Worm (Caenorhabditis elegans) whole organism, L2 larva: ENCODE data around the gene lgc-8.

Source experiments
- C34F6.9 ChIP-seq: fragments of 150-350 bp; optimal IDR thresholded peaks from 2 replicates; lab custom pipeline; 2014; ENCODE audit warnings: missing biosample characterization, missing genetic modification characterization
- F13H6.1 ChIP-seq: sonication (generic microtip); optimal IDR thresholded peaks from 2 replicates; lab custom pipeline; 2016; ENCODE audit warnings: missing genetic modification characterization, missing compliant biosample characterization
- R02D3.7 ChIP-seq: fragments of 150-350 bp; optimal IDR thresholded peaks from 2 replicates; lab custom pipeline; 2014; ENCODE audit warnings: missing biosample characterization, missing genetic modification characterization
- ZK546.5 ChIP-seq: sonication (generic microtip); optimal IDR thresholded peaks from 2 replicates; lab custom pipeline; 2017; ENCODE audit warnings: missing biosample characterization, missing genetic modification characterization
- alr-1 ChIP-seq: fragments of 150-350 bp; optimal IDR thresholded peaks from 2 replicates; lab custom pipeline; 2014; ENCODE audit warnings: missing biosample characterization, missing genetic modification characterization
- aly-2 ChIP-seq: fragments of 150-350 bp; optimal IDR thresholded peaks from 2 replicates; lab custom pipeline; 2014; ENCODE audit warnings: missing biosample characterization, missing genetic modification characterization
- ama-1 ChIP-seq: fragments of 150-350 bp; optimal IDR thresholded peaks from 2 replicates; lab custom pipeline; 2018; ENCODE audit warnings: inconsistent platforms
- blmp-1 ChIP-seq: sonication (generic microtip); optimal IDR thresholded peaks from 2 replicates; lab custom pipeline; 2017; ENCODE audit warnings: missing genetic modification characterization, mild to moderate bottlenecking, missing compliant biosample characterization, antibody characterized with exemption, moderate library complexity; ENCODE audit not compliant: insufficient read depth
- ceh-16 ChIP-seq: fragments of 150-350 bp; optimal IDR thresholded peaks from 2 replicates; lab custom pipeline; 2014; ENCODE audit warnings: missing biosample characterization, missing genetic modification characterization
- ceh-82 ChIP-seq: fragments of 150-350 bp; optimal IDR thresholded peaks from 2 replicates; lab custom pipeline; 2014; ENCODE audit warnings: missing biosample characterization, missing genetic modification characterization
- crh-2 ChIP-seq: sonication (generic microtip); optimal IDR thresholded peaks from 2 replicates; lab custom pipeline; 2017; ENCODE audit warnings: missing biosample characterization, missing genetic modification characterization
- dmd-4 ChIP-seq: sonication (generic microtip); optimal IDR thresholded peaks from 2 replicates; lab custom pipeline; 2017; ENCODE audit warnings: missing biosample characterization, missing genetic modification characterization
- egl-27 ChIP-seq: sonication (generic microtip); optimal IDR thresholded peaks from 3 replicates; lab custom pipeline; 2017; ENCODE audit warnings: missing biosample characterization, missing genetic modification reagents, missing genetic modification characterization
- elt-1 ChIP-seq: fragments of 150-350 bp; optimal IDR thresholded peaks from 2 replicates; lab custom pipeline; 2014; ENCODE audit warnings: missing biosample characterization, missing genetic modification characterization
- elt-3 ChIP-seq: sonication (generic microtip); optimal IDR thresholded peaks from 2 replicates; lab custom pipeline; 2017; ENCODE audit warnings: missing biosample characterization, missing genetic modification characterization
- fos-1 ChIP-seq: fragments of 150-350 bp; optimal IDR thresholded peaks from 2 replicates; lab custom pipeline; 2014; ENCODE audit warnings: missing biosample characterization, missing genetic modification characterization
- lin-11 ChIP-seq: fragments of 150-350 bp; sonication (generic microtip); optimal IDR thresholded peaks from 2 replicates; lab custom pipeline; 2014; ENCODE audit warnings: missing biosample characterization, missing genetic modification characterization, inconsistent platforms, mixed read lengths
- lin-39 ChIP-seq: fragments of 150-350 bp; optimal IDR thresholded peaks from 2 replicates; lab custom pipeline; 2014; ENCODE audit warnings: missing biosample characterization, missing genetic modification reagents, missing genetic modification characterization
- lsy-2 ChIP-seq, 2 experiments: fragments of 150-350 bp in 1 of 2; sonication (generic microtip) in 1 of 2; optimal IDR thresholded peaks; 2 replicates each; lab custom pipeline; 2014 to 2017; ENCODE audit warnings: missing biosample characterization in 2 of 2, missing genetic modification characterization in 2 of 2
- mab-5 ChIP-seq: fragments of 150-350 bp; optimal IDR thresholded peaks from 2 replicates; lab custom pipeline; 2014; ENCODE audit warnings: missing biosample characterization, missing genetic modification characterization
- mdl-1 ChIP-seq, 2 experiments: fragments of 150-350 bp in 1 of 2; sonication (generic microtip) in 1 of 2; optimal IDR thresholded peaks; 2 replicates each; lab custom pipeline; 2017; ENCODE audit warnings: missing biosample characterization in 2 of 2, missing genetic modification characterization in 2 of 2
- nhr-10 ChIP-seq: sonication (generic microtip); optimal IDR thresholded peaks from 2 replicates; lab custom pipeline; 2017; ENCODE audit warnings: missing biosample characterization, missing genetic modification characterization
- nhr-12 ChIP-seq: fragments of 150-350 bp; optimal IDR thresholded peaks from 2 replicates; lab custom pipeline; 2014; ENCODE audit warnings: missing biosample characterization, missing genetic modification characterization
- nhr-129 ChIP-seq: fragments of 150-350 bp; optimal IDR thresholded peaks from 2 replicates; lab custom pipeline; 2014; ENCODE audit warnings: missing biosample characterization, missing genetic modification characterization
- nhr-237 ChIP-seq: fragments of 150-350 bp; optimal IDR thresholded peaks from 2 replicates; lab custom pipeline; 2014; ENCODE audit warnings: missing biosample characterization, missing genetic modification characterization
- nhr-25 ChIP-seq: fragments of 150-350 bp; sonication (generic microtip); optimal IDR thresholded peaks from 3 replicates; lab custom pipeline; 2014; ENCODE audit warnings: missing biosample characterization, missing genetic modification characterization
- nhr-6 ChIP-seq: fragments of 150-350 bp; optimal IDR thresholded peaks from 2 replicates; lab custom pipeline; 2014; ENCODE audit warnings: missing biosample characterization, missing genetic modification characterization
- nhr-77 ChIP-seq: fragments of 150-350 bp; optimal IDR thresholded peaks from 2 replicates; lab custom pipeline; 2014; ENCODE audit warnings: missing biosample characterization, missing genetic modification characterization
- sem-4 ChIP-seq: fragments of 150-350 bp; optimal IDR thresholded peaks from 2 replicates; lab custom pipeline; 2014; ENCODE audit warnings: missing biosample characterization, missing genetic modification reagents, missing genetic modification characterization
- skn-1 ChIP-seq: sonication (generic microtip); optimal IDR thresholded peaks from 2 replicates; lab custom pipeline; 2017; ENCODE audit warnings: missing biosample characterization, missing genetic modification characterization
- sma-3 ChIP-seq: sonication (generic microtip); optimal IDR thresholded peaks from 2 replicates; lab custom pipeline; 2016; ENCODE audit warnings: missing genetic modification reagents, missing genetic modification characterization, missing compliant biosample characterization
- sma-9 ChIP-seq, 2 experiments: fragments of 150-350 bp in 1 of 2; sonication (generic microtip) in 1 of 2; optimal IDR thresholded peaks; 2 replicates each; lab custom pipeline; 2014 to 2016; ENCODE audit warnings: missing genetic modification characterization in 2 of 2, mild to moderate bottlenecking in 1 of 2, missing biosample characterization in 1 of 2, missing compliant biosample characterization in 1 of 2, missing genetic modification reagents in 1 of 2, moderate library complexity in 1 of 2
- snpc-4 ChIP-seq: fragments of 150-350 bp; optimal IDR thresholded peaks from 2 replicates; lab custom pipeline; 2014; ENCODE audit warnings: missing biosample characterization, missing genetic modification characterization
- unc-39 ChIP-seq: fragments of 150-350 bp; optimal IDR thresholded peaks from 2 replicates; lab custom pipeline; 2014; ENCODE audit warnings: missing biosample characterization, missing genetic modification characterization
- unc-55 ChIP-seq: fragments of 150-350 bp; sonication (generic microtip); optimal IDR thresholded peaks from 3 replicates; lab custom pipeline; 2014; ENCODE audit warnings: missing biosample characterization, missing genetic modification reagents, missing genetic modification characterization
- unc-62 ChIP-seq: fragments of 150-350 bp; optimal IDR thresholded peaks from 2 replicates; lab custom pipeline; 2014; ENCODE audit warnings: missing biosample characterization, missing genetic modification reagents, missing genetic modification characterization
- ztf-1 ChIP-seq: fragments of 200-800 bp; sonication (Bioruptor generic); conservative IDR thresholded peaks from 2 replicates; pipeline ENCODE4 v1.3.6; 2022; ENCODE audit warnings: missing genetic modification characterization, missing compliant biosample characterization
- ztf-11 ChIP-seq: sonication (generic microtip); optimal IDR thresholded peaks from 2 replicates; lab custom pipeline; 2017; ENCODE audit warnings: missing biosample characterization, missing genetic modification characterization
- ztf-4 ChIP-seq: fragments of 150-350 bp; optimal IDR thresholded peaks from 2 replicates; lab custom pipeline; 2014; ENCODE audit warnings: missing biosample characterization, missing genetic modification characterization

lgc-8 gene

DNA sequence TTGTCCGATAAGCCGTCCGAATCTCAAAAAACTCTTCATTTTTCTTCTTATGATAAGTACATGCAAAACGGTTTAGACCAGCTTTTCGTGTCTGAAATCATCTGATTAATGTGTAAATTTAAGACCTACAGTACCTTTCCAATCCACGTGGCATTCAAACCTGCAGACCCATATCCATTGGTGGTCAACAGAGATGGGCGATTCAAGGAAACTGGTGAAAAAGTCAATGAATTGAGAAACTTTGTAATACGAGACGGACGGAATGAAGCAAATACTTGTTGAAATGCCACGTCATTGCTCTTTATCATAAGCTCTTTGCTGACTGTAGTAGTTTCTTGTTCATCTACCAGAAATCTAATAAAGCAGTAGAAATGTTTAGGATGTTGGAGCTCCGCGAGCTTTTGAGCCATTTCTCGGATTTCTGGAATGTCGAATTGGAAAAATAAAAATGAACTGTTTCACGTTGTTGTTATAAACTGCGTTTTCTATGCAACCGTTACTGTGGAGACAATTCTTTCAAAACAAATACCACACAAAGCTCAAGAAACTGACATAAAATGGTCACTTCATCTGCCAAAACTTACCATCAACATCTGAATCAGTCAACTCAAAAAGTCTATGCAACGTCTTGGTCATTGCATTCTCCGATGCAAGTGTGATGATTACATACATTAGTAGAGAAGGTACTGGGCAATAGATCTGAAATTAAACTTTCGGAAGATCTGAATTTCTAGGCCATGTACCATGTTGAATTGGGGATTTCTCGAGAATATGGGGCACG is 48.5 kb downstream of the lgc-8 start:
- TF ChIP-seq ama-1 (lab: Kevin White, UChicago) (peak; percentile 81), snpc-4 (tag; lab: Kevin White, UChicago) (no peak), ztf-4 (tag; lab: Kevin White, UChicago) (peak; percentile 39), lsy-2 (tag; optimal IDR thresholded peaks at IDR 0.05; lab: Kevin White, UChicago) (peak in 1 of 2 experiments; percentile 28), nhr-10 (tag; lab: Kevin White, UChicago) (no peak)

DNA sequence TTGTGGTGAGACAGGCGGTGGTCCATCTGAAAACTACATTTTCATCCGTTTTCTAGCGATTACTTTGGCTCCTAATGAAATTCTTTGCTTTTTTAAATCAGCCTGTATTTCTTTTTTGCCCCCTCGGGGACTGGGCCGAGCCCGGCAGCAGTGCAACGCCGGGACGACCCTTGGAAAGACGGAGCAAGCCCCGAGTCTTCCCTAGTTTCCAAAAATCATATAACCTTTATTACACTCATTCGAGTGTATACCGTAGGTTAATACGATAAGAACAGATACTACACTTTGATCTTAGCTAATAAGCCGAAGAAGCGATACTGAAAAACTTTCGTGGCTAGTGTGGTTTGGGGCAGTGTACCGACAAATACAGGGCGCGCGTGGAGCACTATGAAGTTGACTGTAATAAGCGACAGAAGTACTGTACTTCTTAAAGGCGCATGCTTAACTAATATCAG is 49.1 kb downstream of the lgc-8 start:
- peak; percentile 34 for TF ChIP-seq snpc-4 (tag; lab: Kevin White, UChicago)
- TF ChIP-seq sma-3 = peak; percentile 8
- TF ChIP-seq unc-62 (GFP tag; lab: Kevin White, UChicago) = no peak

DNA sequence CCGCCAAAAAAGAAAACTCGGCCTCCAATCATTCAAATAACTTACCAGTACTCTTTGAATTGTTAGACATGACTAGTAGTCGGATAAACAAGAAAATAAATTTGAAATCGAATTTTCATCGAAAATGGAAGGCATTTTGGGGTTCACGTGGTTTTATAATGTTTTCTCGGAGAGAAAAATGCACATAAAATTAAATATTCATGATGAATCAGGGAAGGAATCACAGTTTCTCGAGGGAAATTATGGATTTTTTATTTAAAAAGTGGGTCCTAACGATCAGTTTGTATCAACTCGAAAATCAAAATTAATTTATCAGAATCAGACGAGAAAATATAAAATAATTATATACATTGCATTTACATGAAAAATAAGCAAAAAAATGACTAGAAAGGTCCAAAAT is 49.7 kb downstream of the lgc-8 start, which contains the start of gene Y57G11C.5:
Y57G11C.5 (minus strand) TSS at position 101 of the 400 bp plus-strand sequence.
- TF ChIP-seq fos-1 (no peak), ztf-11 (tag; lab: Kevin White, UChicago) (no peak), dmd-4 (tag; lab: Kevin White, UChicago) (no peak), mdl-1 (tag; optimal IDR thresholded peaks at IDR 0.05; lab: Kevin White, UChicago) (no peak), C34F6.9 (tag; lab: Kevin White, UChicago) (no peak), sma-3 (no peak), lin-11 (no peak), nhr-129 (tag; lab: Kevin White, UChicago) (no peak), snpc-4 (tag; lab: Kevin White, UChicago) (no peak), ZK546.5 (tag; lab: Kevin White, UChicago) (no peak), R02D3.7 (no peak), elt-1 (tag; lab: Kevin White, UChicago) (no peak), nhr-77 (tag; lab: Kevin White, UChicago) (no peak), aly-2 (tag; lab: Kevin White, UChicago) (no peak), unc-55 (GFP tag; lab: Kevin White, UChicago) (no peak), skn-1 (tag; lab: Kevin White, UChicago) (no peak)

DNA sequence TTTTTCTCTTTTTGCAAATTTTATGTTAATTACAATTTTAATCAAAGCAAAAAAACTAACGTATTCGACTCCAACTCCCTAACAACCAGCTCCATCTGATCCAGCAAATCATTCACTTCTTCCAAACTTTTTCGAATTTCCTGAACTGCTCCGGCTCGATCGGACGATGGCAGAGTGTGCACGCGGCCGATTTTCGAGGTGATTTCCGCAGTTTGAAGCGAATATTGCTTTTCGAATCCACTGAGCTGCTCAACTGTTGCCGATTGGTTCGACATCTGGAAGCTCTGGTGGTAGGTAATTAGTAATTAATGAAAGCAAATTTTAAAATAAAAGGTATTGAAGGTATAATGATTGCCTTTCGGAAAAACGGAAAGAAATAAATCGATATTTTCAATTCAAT is 50.8 kb downstream of the lgc-8 start, which contains the start of gene vti-1:
vti-1 (minus strand) TSS at position 284 of the 400 bp plus-strand sequence.
- TF ChIP-seq elt-1 (tag; lab: Kevin White, UChicago) (no peak), ztf-11 (tag; lab: Kevin White, UChicago) (no peak), unc-55 (GFP tag; lab: Kevin White, UChicago) (no peak), mab-5 (tag; lab: Kevin White, UChicago) (no peak), ceh-82 (tag; lab: Kevin White, UChicago) (no peak), mdl-1 (tag; optimal IDR thresholded peaks at IDR 0.05; lab: Kevin White, UChicago) (no peak), blmp-1 (tag; lab: Kevin White, UChicago) (no peak), nhr-129 (tag; lab: Kevin White, UChicago) (no peak)
- TF ChIP-seq, all 48 proteins: peak for 0

- TF ChIP-seq alr-1 (tag; lab: Kevin White, UChicago) (no peak), ceh-82 (tag; lab: Kevin White, UChicago) (peak; percentile 63), mab-5 (tag; lab: Kevin White, UChicago) (peak; percentile 91), ceh-16 (tag; lab: Kevin White, UChicago) (peak; percentile 86), unc-62 (GFP tag; lab: Kevin White, UChicago) (no peak), nhr-77 (tag; lab: Kevin White, UChicago) (peak; percentile 37), nhr-6 (tag; lab: Kevin White, UChicago) (peak; percentile 90), F13H6.1 (tag; lab: Kevin White, UChicago) (peak; percentile 88), ZK546.5 (tag; lab: Kevin White, UChicago) (no peak), nhr-237 (no peak), C34F6.9 (tag; lab: Kevin White, UChicago) (peak; percentile 97), lin-39 (peak; percentile 82), crh-2 (tag; lab: Kevin White, UChicago) (peak; percentile 94), sem-4 (tag; lab: Kevin White, UChicago) (peak; percentile 71), nhr-12 (no peak), elt-3 (no peak), nhr-10 (tag; lab: Kevin White, UChicago) (peak; percentile 47), ztf-1 (GFP tag; lab: Robert Waterston, UW) (no peak), R02D3.7 (peak; percentile 96), nhr-25 (peak; percentile 92), lin-11 (peak; percentile 91), sma-9 (GFP tag; optimal IDR thresholded peaks at IDR 0.05; lab: Kevin White, UChicago) (peak; percentile 89), sma-9 (tag; optimal IDR thresholded peaks at IDR 0.05; lab: Kevin White, UChicago) (no peak), egl-27 (tag; lab: Kevin White, UChicago) (peak; percentile 86), lsy-2 (tag; optimal IDR thresholded peaks at IDR 0.05; lab: Kevin White, UChicago) (peak; percentile 91 to 95), fos-1 (peak; percentile 68), unc-55 (GFP tag; lab: Kevin White, UChicago) (peak; percentile 99), aly-2 (tag; lab: Kevin White, UChicago) (no peak), dmd-4 (tag; lab: Kevin White, UChicago) (no peak), skn-1 (tag; lab: Kevin White, UChicago) (no peak), unc-39 (no peak)
These were observed 52.2 kb downstream of the lgc-8 start, which contains the start of the genes mrps-7 and Y57G11C.3 for ce11 chrIV:14767693-14768251. mrps-7 (minus strand) TSS chrIV:14767730. Y57G11C.3 (plus strand) TSS chrIV:14768201.
